Worm (Caenorhabditis elegans) whole organism, young adult: ENCODE results near the gene acly-1.

ENCODE experiments used
- C06A6.2 ChIP-seq: fragments of 200-800 bp; sonication (Bioruptor generic); conservative IDR thresholded peaks from 2 replicates; pipeline ENCODE4 v1.3.6; 2022; ENCODE audit warnings: missing genetic modification characterization, missing compliant biosample characterization
- F10E7.11 ChIP-seq: sonication (generic microtip); optimal IDR thresholded peaks from 2 replicates; lab custom pipeline; 2017; ENCODE audit warnings: mild to moderate bottlenecking, missing genetic modification characterization, moderate library complexity, missing compliant biosample characterization
- F33H1.4 ChIP-seq: fragments of 200-800 bp; sonication (Bioruptor generic); IDR thresholded peaks from 2 replicates; pipeline ENCODE4 v1.3.6; 2022; ENCODE audit warnings: missing genetic modification reagents, missing genetic modification characterization, missing compliant biosample characterization
- Y53G8AR.9 ChIP-seq: fragments of 200-800 bp; sonication (Bioruptor generic); conservative IDR thresholded peaks from 2 replicates; pipeline ENCODE4 v1.3.6; 2022; ENCODE audit warnings: missing genetic modification reagents, missing genetic modification characterization, missing compliant biosample characterization
- egrh-3 ChIP-seq: fragments of 200-800 bp; sonication (Bioruptor generic); IDR thresholded peaks from 2 replicates; pipeline ENCODE4 v1.3.6; 2022; ENCODE audit warnings: missing genetic modification reagents, missing genetic modification characterization, missing compliant biosample characterization
- lin-35 ChIP-seq, 3 experiments: fragments of 150-350 bp in 2 of 3; sonication (generic microtip) in 1 of 3; optimal IDR thresholded peaks; 2 replicates each; lab custom pipeline; 2014 to 2018; ENCODE audit warnings: missing biosample characterization in 3 of 3, missing genetic modification characterization in 3 of 3, missing genetic modification reagents in 3 of 3
- lir-1 ChIP-seq: fragments of 200-800 bp; sonication (Bioruptor generic); conservative IDR thresholded peaks from 2 replicates; pipeline ENCODE4 v1.3.6; 2022; ENCODE audit warnings: missing genetic modification reagents, missing genetic modification characterization, missing compliant biosample characterization
- madf-6 ChIP-seq: fragments of 200-800 bp; sonication (Bioruptor generic); IDR thresholded peaks from 2 replicates; pipeline ENCODE4 v1.3.6; 2022; ENCODE audit warnings: missing genetic modification reagents, missing genetic modification characterization, missing compliant biosample characterization
- nfya-1 ChIP-seq: sonication (generic microtip); optimal IDR thresholded peaks from 2 replicates; lab custom pipeline; 2017; ENCODE audit warnings: antibody characterized with exemption, missing compliant biosample characterization, missing genetic modification characterization, borderline replicate concordance; ENCODE audit not compliant: insufficient read depth
- nfyb-1 ChIP-seq: fragments of 200-800 bp; sonication (Bioruptor generic); IDR thresholded peaks from 2 replicates; pipeline ENCODE4 v1.3.6; 2022; ENCODE audit warnings: missing genetic modification reagents, missing genetic modification characterization, missing compliant biosample characterization
- rpc-1 ChIP-seq, 2 experiments: fragments of 150-350 bp in 1 of 2; sonication (generic microtip) in 1 of 2; optimal IDR thresholded peaks; 2 replicates each; lab custom pipeline; 2014 to 2018; ENCODE audit warnings: missing biosample characterization in 1 of 2, missing genetic modification characterization in 1 of 2, missing genetic modification reagents in 1 of 2, missing genotype in 1 of 2
- sea-2 ChIP-seq: fragments of 200-800 bp; sonication (Bioruptor generic); IDR thresholded peaks from 2 replicates; pipeline ENCODE4 v1.3.6; 2022; ENCODE audit warnings: missing genetic modification characterization, missing compliant biosample characterization
- unc-62 ChIP-seq: fragments of 150-350 bp; optimal IDR thresholded peaks from 2 replicates; lab custom pipeline; 2014; ENCODE audit warnings: missing biosample characterization, missing genetic modification reagents, missing genetic modification characterization
- ztf-25 ChIP-seq: fragments of 200-800 bp; sonication (Bioruptor generic); IDR thresholded peaks from 2 replicates; pipeline ENCODE4 v1.3.6; 2022; ENCODE audit warnings: missing genetic modification reagents, missing genetic modification characterization, missing compliant biosample characterization

ce11 chrX:1453770-1454169, 25.6 kb upstream of the acly-1 start, which contains the start of gene cebp-1:
- TF ChIP-seq madf-6 (GFP tag; lab: Robert Waterston, UW), result no peak
- TF ChIP-seq C06A6.2, result no peak
- TF ChIP-seq egrh-3 (GFP tag; lab: Robert Waterston, UW), result no peak
- no peak for TF ChIP-seq ztf-25
- TF ChIP-seq unc-62 (GFP tag; lab: Kevin White, UChicago), result no peak
- no peak for TF ChIP-seq sea-2 (GFP tag; lab: Robert Waterston, UW)
- no peak for TF ChIP-seq F10E7.11 (tag; lab: Kevin White, UChicago)
- no peak for TF ChIP-seq nfyb-1
- no peak for TF ChIP-seq Y53G8AR.9
- TF ChIP-seq rpc-1 (optimal IDR thresholded peaks at IDR 0.05; lab: Kevin White, UChicago), result no peak
- no peak for TF ChIP-seq rpc-1 (tag; optimal IDR thresholded peaks at IDR 0.05; lab: Kevin White, UChicago)
- no peak for TF ChIP-seq lin-35 (GFP tag; optimal IDR thresholded peaks at IDR 0.05; lab: Kevin White, UChicago)
- no peak for TF ChIP-seq lir-1 (GFP tag; lab: Robert Waterston, UW)
- TF ChIP-seq nfya-1, result no peak
- TF ChIP-seq F33H1.4 (GFP tag; lab: Robert Waterston, UW), result no peak
